Fruit fly (Drosophila melanogaster): ENCODE data around the gene C1GalTA.
A peak's percentile ranks its signal among the peaks of the same experiment; 100 is the strongest.

Gene C1GalTA

DNA sequence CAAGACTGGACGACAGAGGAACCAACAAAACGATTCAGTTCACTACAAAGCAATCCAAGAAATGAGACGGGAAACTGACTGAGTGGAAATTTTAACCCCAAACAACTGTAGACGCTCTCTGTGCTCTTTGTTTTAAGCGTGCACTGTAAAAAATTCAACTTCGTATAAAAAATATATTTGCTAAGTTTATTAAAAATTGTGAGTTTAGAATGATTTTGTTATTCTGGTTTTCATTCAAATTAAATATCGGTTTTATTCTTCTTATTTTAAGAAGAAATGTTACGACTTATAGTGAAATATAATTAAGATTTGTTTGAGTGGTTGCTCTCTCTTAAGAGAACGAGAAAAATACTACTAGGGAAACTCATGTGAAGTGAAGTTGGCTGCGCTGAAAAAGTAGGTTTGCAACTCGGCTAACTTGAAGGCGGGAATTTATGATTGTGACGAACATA lies 7.1 kb upstream of the C1GalTA start:
- peak; percentile 95 for TF ChIP-seq brk (GFP tag; optimal IDR thresholded peaks at IDR 0.05)
- TF ChIP-seq Sp1 (GFP tag; optimal IDR thresholded peaks at IDR 0.05): no peak
- TF ChIP-seq Hnf4 (GFP tag; optimal IDR thresholded peaks at IDR 0.05): peak; percentile 66
- peak; percentile 56 for TF ChIP-seq tai (GFP tag; optimal IDR thresholded peaks at IDR 0.05)
- TF ChIP-seq br (GFP tag; optimal IDR thresholded peaks at IDR 0.05): peak; percentile 55
- peak; percentile 13 for TF ChIP-seq woc (GFP tag; optimal IDR thresholded peaks at IDR 0.05)
- peak; percentile 27 for TF ChIP-seq Jra (GFP tag; optimal IDR thresholded peaks at IDR 0.05)
- TF ChIP-seq Dfd (GFP tag; optimal IDR thresholded peaks at IDR 0.05): no peak
- peak; percentile 77 for TF ChIP-seq OdsH (GFP tag; optimal IDR thresholded peaks at IDR 0.05)
- TF ChIP-seq sv (GFP tag; optimal IDR thresholded peaks at IDR 0.05): peak; percentile 91
- no peak for TF ChIP-seq Dif (GFP tag; optimal IDR thresholded peaks at IDR 0.05; ENCODE audit: partially characterized antibody)
- peak; percentile 80 for TF ChIP-seq rgr (GFP tag; optimal IDR thresholded peaks at IDR 0.05)
- TF ChIP-seq fru (GFP tag; optimal IDR thresholded peaks at IDR 0.05): peak; percentile 93
- peak; percentile 18 for TF ChIP-seq Hr83 (GFP tag; optimal IDR thresholded peaks at IDR 0.05; ENCODE audit: poor library complexity, severe bottlenecking)
- no peak for TF ChIP-seq Myc (optimal IDR thresholded peaks at IDR 0.05)
- TF ChIP-seq Rel (GFP tag; optimal IDR thresholded peaks at IDR 0.05): no peak
- no peak for TF ChIP-seq Rel (tag; optimal IDR thresholded peaks at IDR 0.05)
- peak; percentile 57 for TF ChIP-seq CrebA (GFP tag; optimal IDR thresholded peaks at IDR 0.05; ENCODE audit: borderline replicate concordance)
- peak; percentile 56 for TF ChIP-seq HLH106 (tag; optimal IDR thresholded peaks at IDR 0.05)
- peak in 1 of 2 experiments; percentile 86 for TF ChIP-seq foxo (GFP tag; optimal IDR thresholded peaks at IDR 0.05)
- TF ChIP-seq N (GFP tag; optimal IDR thresholded peaks at IDR 0.05): no peak
- peak; percentile 79 for TF ChIP-seq h (GFP tag; optimal IDR thresholded peaks at IDR 0.05)
- peak; percentile 3 for TF ChIP-seq CG9705 (GFP tag; optimal IDR thresholded peaks at IDR 0.05)
- TF ChIP-seq lola (GFP tag; optimal IDR thresholded peaks at IDR 0.05): no peak
- peak; percentile 40 for TF ChIP-seq dmrt93B (GFP tag; optimal IDR thresholded peaks at IDR 0.05)
- no peak for TF ChIP-seq dl (GFP tag; optimal IDR thresholded peaks at IDR 0.05; ENCODE audit: insufficient read depth in 1 of 2, partially characterized antibody in 2 of 2)
- no peak for TF ChIP-seq jim (GFP tag; optimal IDR thresholded peaks at IDR 0.05)
- no peak for TF ChIP-seq sage (GFP tag; optimal IDR thresholded peaks at IDR 0.05)
- TF ChIP-seq psq (GFP tag; optimal IDR thresholded peaks at IDR 0.05): peak; percentile 87
- TF ChIP-seq ey (GFP tag; optimal IDR thresholded peaks at IDR 0.05): peak; percentile 94
- no peak for TF ChIP-seq pan (optimal IDR thresholded peaks at IDR 0.05)
- TF ChIP-seq GATAd (GFP tag; optimal IDR thresholded peaks at IDR 0.05): no peak
- TF ChIP-seq Mio (GFP tag; optimal IDR thresholded peaks at IDR 0.05): no peak

DNA sequence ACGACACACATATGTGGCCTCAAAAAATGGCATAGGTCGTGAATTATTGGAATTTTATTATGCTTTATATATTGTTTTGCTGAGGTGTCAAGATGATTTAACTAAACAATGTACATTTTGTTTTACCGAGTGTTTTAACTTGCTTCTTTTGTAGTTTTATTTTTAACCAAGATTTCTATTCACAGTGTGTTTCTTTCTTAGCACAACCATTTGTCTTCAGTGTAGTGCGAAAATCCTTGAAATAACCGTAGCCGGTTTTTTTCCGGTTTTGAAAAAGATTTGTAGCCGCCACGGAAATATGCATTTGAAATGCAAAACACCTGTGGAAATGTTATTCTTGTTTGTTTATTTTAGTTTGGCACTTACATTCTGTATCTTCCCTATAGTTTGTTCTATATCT lies 6.1 kb upstream of the C1GalTA start:
- TF ChIP-seq jim (GFP tag; optimal IDR thresholded peaks at IDR 0.05) (no peak), Hnf4 (GFP tag; optimal IDR thresholded peaks at IDR 0.05) (no peak), brk (GFP tag; optimal IDR thresholded peaks at IDR 0.05) (no peak), dl (GFP tag; optimal IDR thresholded peaks at IDR 0.05; ENCODE audit: insufficient read depth in 1 of 2, partially characterized antibody in 2 of 2) (no peak), lola (GFP tag; optimal IDR thresholded peaks at IDR 0.05) (no peak), woc (GFP tag; optimal IDR thresholded peaks at IDR 0.05) (no peak), dsf (GFP tag; optimal IDR thresholded peaks at IDR 0.05; ENCODE audit: borderline replicate concordance) (no peak), Dif (GFP tag; optimal IDR thresholded peaks at IDR 0.05; ENCODE audit: partially characterized antibody) (no peak), usp (GFP tag; optimal IDR thresholded peaks at IDR 0.05) (no peak), Jra (GFP tag; optimal IDR thresholded peaks at IDR 0.05) (no peak), Sp1 (GFP tag; optimal IDR thresholded peaks at IDR 0.05) (no peak), Vsx2 (GFP tag; optimal IDR thresholded peaks at IDR 0.05; ENCODE audit: partially characterized antibody) (no peak), CG9705 (GFP tag; optimal IDR thresholded peaks at IDR 0.05) (no peak), fru (GFP tag; optimal IDR thresholded peaks at IDR 0.05) (no peak), ey (GFP tag; optimal IDR thresholded peaks at IDR 0.05) (no peak), N (GFP tag; optimal IDR thresholded peaks at IDR 0.05) (no peak), tai (GFP tag; optimal IDR thresholded peaks at IDR 0.05) (no peak), Hr78 (GFP tag; optimal IDR thresholded peaks at IDR 0.05) (no peak), GATAd (GFP tag; optimal IDR thresholded peaks at IDR 0.05) (no peak)

DNA sequence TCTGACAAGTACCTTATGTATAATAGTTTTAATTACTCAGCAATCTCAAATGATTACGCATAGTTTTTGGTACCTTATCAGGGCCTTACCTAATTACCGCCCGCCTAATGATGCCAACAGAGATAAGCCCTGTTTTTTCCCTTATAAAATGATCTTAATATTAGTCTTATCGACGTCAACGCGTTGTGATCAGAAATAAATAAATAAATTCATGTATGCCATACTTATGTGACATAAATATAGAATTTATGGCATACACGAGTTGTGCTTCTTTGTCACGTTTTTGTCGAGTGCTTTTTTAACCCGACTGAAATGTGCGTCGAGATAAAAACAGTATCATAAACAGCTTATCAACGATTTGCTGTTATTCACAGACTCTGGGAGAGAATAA lies 5.3 kb upstream of the C1GalTA start:
- no peak for TF ChIP-seq brk (GFP tag; optimal IDR thresholded peaks at IDR 0.05)
- no peak for TF ChIP-seq Rel (GFP tag; optimal IDR thresholded peaks at IDR 0.05)
- TF ChIP-seq Rel (tag; optimal IDR thresholded peaks at IDR 0.05): peak; percentile 16

All from whole organism, wandering third instar larva.